Worm (Caenorhabditis elegans) whole organism, L3 larva: ENCODE data around the gene C44B11.1.

ENCODE experiments used
- ZK546.5 ChIP-seq: sonication (generic microtip); optimal IDR thresholded peaks from 2 replicates; lab custom pipeline; 2017; ENCODE audit warnings: missing biosample characterization, missing genetic modification characterization
- aly-2 ChIP-seq: fragments of 150-350 bp; optimal IDR thresholded peaks from 2 replicates; lab custom pipeline; 2014; ENCODE audit warnings: missing biosample characterization, missing genetic modification characterization
- ama-1 ChIP-seq: fragments of 150-350 bp; optimal IDR thresholded peaks from 2 replicates; lab custom pipeline; 2018
- ceh-28 ChIP-seq: fragments of 150-350 bp; optimal IDR thresholded peaks from 2 replicates; lab custom pipeline; 2014; ENCODE audit warnings: missing biosample characterization, missing genetic modification reagents, missing genetic modification characterization
- ceh-82 ChIP-seq: fragments of 150-350 bp; optimal IDR thresholded peaks from 2 replicates; lab custom pipeline; 2014; ENCODE audit warnings: missing biosample characterization, missing genetic modification characterization
- ceh-9 ChIP-seq: sonication (generic microtip); optimal IDR thresholded peaks from 2 replicates; lab custom pipeline; 2018; ENCODE audit warnings: missing biosample characterization, missing genetic modification characterization
- daf-12 ChIP-seq: fragments of 150-350 bp; optimal IDR thresholded peaks from 2 replicates; lab custom pipeline; 2014; ENCODE audit warnings: missing biosample characterization, missing genetic modification reagents, missing genetic modification characterization
- egl-27 ChIP-seq: sonication (generic microtip); optimal IDR thresholded peaks from 4 replicates; lab custom pipeline; 2017; ENCODE audit warnings: missing biosample characterization, missing genetic modification reagents, missing genetic modification characterization
- elt-1 ChIP-seq: fragments of 150-350 bp; optimal IDR thresholded peaks from 2 replicates; lab custom pipeline; 2014; ENCODE audit warnings: missing biosample characterization, missing genetic modification characterization
- elt-2 ChIP-seq: sonication (generic microtip); optimal IDR thresholded peaks from 2 replicates; lab custom pipeline; 2016; ENCODE audit warnings: missing genetic modification reagents, mild to moderate bottlenecking, missing genetic modification characterization, missing compliant biosample characterization
- elt-3 ChIP-seq, 3 experiments: fragments of 150-350 bp in 1 of 3; sonication (generic microtip) in 2 of 3; optimal IDR thresholded peaks; 2 replicates in 2 of 3; 4 replicates in 1 of 3; lab custom pipeline; 2014 to 2017; ENCODE audit warnings: missing biosample characterization in 3 of 3, missing genetic modification characterization in 3 of 3
- eor-1 ChIP-seq, 2 experiments: fragments of 150-350 bp; optimal IDR thresholded peaks; 2 replicates each; lab custom pipeline; 2014 to 2018; ENCODE audit warnings: missing biosample characterization in 2 of 2, missing genetic modification characterization in 2 of 2
- fkh-10 ChIP-seq: sonication (generic microtip); optimal IDR thresholded peaks from 2 replicates; lab custom pipeline; 2017; ENCODE audit warnings: missing biosample characterization, missing genetic modification reagents, missing genetic modification characterization
- hmg-11 ChIP-seq: sonication (generic microtip); optimal IDR thresholded peaks from 2 replicates; lab custom pipeline; 2016; ENCODE audit warnings: missing genetic modification characterization, missing compliant biosample characterization
- jun-1 ChIP-seq: fragments of 150-350 bp; optimal IDR thresholded peaks from 2 replicates; lab custom pipeline; 2014; ENCODE audit warnings: missing biosample characterization, missing genetic modification reagents, missing genetic modification characterization
- lin-15B ChIP-seq: fragments of 150-350 bp; optimal IDR thresholded peaks from 2 replicates; lab custom pipeline; 2014; ENCODE audit warnings: missing biosample characterization, missing genetic modification characterization
- lin-39 ChIP-seq: fragments of 150-350 bp; optimal IDR thresholded peaks from 2 replicates; lab custom pipeline; 2018; ENCODE audit warnings: missing biosample characterization, missing genetic modification reagents, missing genetic modification characterization
- lsy-12 ChIP-seq: sonication (generic microtip); optimal IDR thresholded peaks from 2 replicates; lab custom pipeline; 2016; ENCODE audit warnings: mild to moderate bottlenecking, missing genetic modification characterization, missing compliant biosample characterization
- mml-1 ChIP-seq: fragments of 150-350 bp; sonication (generic microtip); optimal IDR thresholded peaks from 3 replicates; lab custom pipeline; 2014; ENCODE audit warnings: missing biosample characterization, missing genetic modification characterization
- nfya-1 ChIP-seq: sonication (generic microtip); optimal IDR thresholded peaks from 2 replicates; lab custom pipeline; 2017; ENCODE audit warnings: missing genetic modification characterization, mild to moderate bottlenecking, missing compliant biosample characterization, antibody characterized with exemption, moderate library complexity; ENCODE audit not compliant: insufficient read depth
- nhr-11 ChIP-seq: fragments of 150-350 bp; optimal IDR thresholded peaks from 2 replicates; lab custom pipeline; 2014; ENCODE audit warnings: missing biosample characterization, missing genetic modification characterization
- nhr-12 ChIP-seq: fragments of 150-350 bp; optimal IDR thresholded peaks from 2 replicates; lab custom pipeline; 2014; ENCODE audit warnings: missing biosample characterization, missing genetic modification characterization
- nhr-23 ChIP-seq: fragments of 150-350 bp; optimal IDR thresholded peaks from 2 replicates; lab custom pipeline; 2014; ENCODE audit warnings: missing biosample characterization, missing genetic modification reagents, missing genetic modification characterization
- nhr-28 ChIP-seq: fragments of 150-350 bp; optimal IDR thresholded peaks from 2 replicates; lab custom pipeline; 2014; ENCODE audit warnings: missing biosample characterization, missing genetic modification characterization
- nhr-43 ChIP-seq: sonication (generic microtip); optimal IDR thresholded peaks from 2 replicates; lab custom pipeline; 2016; ENCODE audit warnings: mild to moderate bottlenecking, missing genetic modification characterization, missing compliant biosample characterization; ENCODE audit not compliant: poor library complexity, severe bottlenecking
- nhr-67 ChIP-seq: fragments of 150-350 bp; optimal IDR thresholded peaks from 2 replicates; lab custom pipeline; 2014; ENCODE audit warnings: missing biosample characterization, missing genetic modification characterization
- nhr-76 ChIP-seq: fragments of 150-350 bp; sonication (generic microtip); optimal IDR thresholded peaks from 5 replicates; lab custom pipeline; 2014; ENCODE audit warnings: missing biosample characterization, missing genetic modification characterization
- nhr-77 ChIP-seq: fragments of 150-350 bp; optimal IDR thresholded peaks from 2 replicates; lab custom pipeline; 2014; ENCODE audit warnings: missing biosample characterization, missing genetic modification characterization
- pha-4 ChIP-seq: fragments of 150-350 bp; optimal IDR thresholded peaks from 2 replicates; lab custom pipeline; 2014; ENCODE audit warnings: missing biosample characterization, missing genetic modification reagents, missing genetic modification characterization
- pqm-1 ChIP-seq: fragments of 150-350 bp; optimal IDR thresholded peaks from 2 replicates; lab custom pipeline; 2017; ENCODE audit warnings: missing biosample characterization, missing genetic modification characterization, inconsistent platforms
- sea-2 ChIP-seq: fragments of 150-350 bp; sonication (generic microtip); optimal IDR thresholded peaks from 4 replicates; lab custom pipeline; 2014; ENCODE audit warnings: missing biosample characterization, missing genetic modification reagents, missing genetic modification characterization
- skn-1 ChIP-seq: fragments of 150-350 bp; optimal IDR thresholded peaks from 2 replicates; lab custom pipeline; 2014; ENCODE audit warnings: missing biosample characterization, missing genetic modification characterization
- snpc-4 ChIP-seq: fragments of 150-350 bp; optimal IDR thresholded peaks from 2 replicates; lab custom pipeline; 2014; ENCODE audit warnings: missing biosample characterization, missing genetic modification characterization
- tbx-2 ChIP-seq: sonication (generic microtip); optimal IDR thresholded peaks from 2 replicates; lab custom pipeline; 2016; ENCODE audit warnings: mild to moderate bottlenecking, missing genetic modification characterization, missing compliant biosample characterization
- unc-39 ChIP-seq: sonication (generic microtip); optimal IDR thresholded peaks from 4 replicates; lab custom pipeline; 2017; ENCODE audit warnings: missing biosample characterization, missing genetic modification characterization
- unc-62 ChIP-seq: fragments of 150-350 bp; sonication (generic microtip); optimal IDR thresholded peaks from 4 replicates; lab custom pipeline; 2014; ENCODE audit warnings: missing biosample characterization, missing genetic modification reagents, missing genetic modification characterization
- zag-1 ChIP-seq: fragments of 150-350 bp; optimal IDR thresholded peaks from 2 replicates; lab custom pipeline; 2014; ENCODE audit warnings: missing biosample characterization, missing genetic modification characterization
- ztf-11 ChIP-seq: fragments of 150-350 bp; optimal IDR thresholded peaks from 2 replicates; lab custom pipeline; 2014; ENCODE audit warnings: missing biosample characterization, missing genetic modification characterization
- ztf-4 ChIP-seq: fragments of 150-350 bp; optimal IDR thresholded peaks from 2 replicates; lab custom pipeline; 2014; ENCODE audit warnings: missing biosample characterization, missing genetic modification characterization

Gene C44B11.1

ce11 chrIII:3154968-3155367 is at the start of gene C44B11.1:
C44B11.1 (plus strand) TSS chrIII:3155268.
- TF ChIP-seq nhr-76 (tag; lab: Kevin White, UChicago) = no peak
- TF ChIP-seq ztf-11 (tag; lab: Kevin White, UChicago) = no peak
- no peak for TF ChIP-seq ama-1 (lab: Kevin White, UChicago)
- TF ChIP-seq ceh-82 = no peak
- no peak for TF ChIP-seq unc-39 (tag; lab: Kevin White, UChicago)
- no peak for TF ChIP-seq nhr-11
- TF ChIP-seq zag-1 (tag; lab: Kevin White, UChicago) = no peak
- no peak for TF ChIP-seq lsy-12 (tag; lab: Kevin White, UChicago)
- TF ChIP-seq nhr-43 (tag; lab: Kevin White, UChicago) = no peak
- TF ChIP-seq lin-15B (tag; lab: Kevin White, UChicago) = no peak
- TF ChIP-seq hmg-11 (tag; lab: Kevin White, UChicago) = no peak

ce11 chrIII:3106301-3106700 is 48.8 kb upstream of the C44B11.1 start:
- TF ChIP-seq unc-62 (GFP tag; lab: Kevin White, UChicago) (no peak), lsy-12 (tag; lab: Kevin White, UChicago) (no peak), mml-1 (no peak), ama-1 (lab: Kevin White, UChicago) (no peak)

ce11 chrIII:3107530-3107929 is 47.5 kb upstream of the C44B11.1 start:
- TF ChIP-seq snpc-4 (tag; lab: Kevin White, UChicago) (no peak), egl-27 (no peak), jun-1 (tag; lab: Kevin White, UChicago) (no peak), lin-15B (tag; lab: Kevin White, UChicago) (no peak), nfya-1 (tag; lab: Kevin White, UChicago) (no peak), nhr-23 (tag; lab: Kevin White, UChicago) (no peak), pqm-1 (no peak), ama-1 (lab: Kevin White, UChicago) (no peak), unc-62 (GFP tag; lab: Kevin White, UChicago) (no peak), ceh-9 (tag; lab: Kevin White, UChicago) (no peak), unc-39 (tag; lab: Kevin White, UChicago) (no peak), ztf-4 (tag; lab: Kevin White, UChicago) (no peak), lsy-12 (tag; lab: Kevin White, UChicago) (no peak), nhr-67 (tag; lab: Kevin White, UChicago) (no peak), aly-2 (tag; lab: Kevin White, UChicago) (no peak), daf-12 (tag; lab: Kevin White, UChicago) (no peak), tbx-2 (no peak)

- TF ChIP-seq hmg-11 (tag; lab: Kevin White, UChicago) (no peak), elt-3 (tag; optimal IDR thresholded peaks at IDR 0.05; lab: Kevin White, UChicago) (no peak), aly-2 (tag; lab: Kevin White, UChicago) (no peak), nhr-76 (tag; lab: Kevin White, UChicago) (no peak), zag-1 (tag; lab: Kevin White, UChicago) (no peak), lin-15B (tag; lab: Kevin White, UChicago) (no peak), ZK546.5 (no peak), nhr-12 (no peak), nhr-67 (tag; lab: Kevin White, UChicago) (no peak), egl-27 (no peak), pha-4 (tag; lab: Kevin White, UChicago) (no peak), eor-1 (tag; optimal IDR thresholded peaks at IDR 0.05; lab: Kevin White, UChicago) (no peak), elt-1 (tag; lab: Kevin White, UChicago) (no peak), daf-12 (tag; lab: Kevin White, UChicago) (no peak), ztf-4 (tag; lab: Kevin White, UChicago) (no peak), pqm-1 (no peak), ceh-82 (no peak), nhr-11 (no peak)
These were observed 46.3 kb upstream of the C44B11.1 start for ce11 chrIII:3108804-3109203.

ce11 chrIII:3109564-3109963 is 45.5 kb upstream of the C44B11.1 start:
- TF ChIP-seq nhr-76 (tag; lab: Kevin White, UChicago) = no peak
- TF ChIP-seq nhr-11 = no peak
- TF ChIP-seq ztf-11 (tag; lab: Kevin White, UChicago) = no peak
- no peak for TF ChIP-seq eor-1 (tag; optimal IDR thresholded peaks at IDR 0.05; lab: Kevin White, UChicago)
- no peak for TF ChIP-seq lin-15B (tag; lab: Kevin White, UChicago)
- no peak for TF ChIP-seq tbx-2
- TF ChIP-seq sea-2 (GFP tag; lab: Kevin White, UChicago) = no peak
- TF ChIP-seq elt-2 (tag; lab: Kevin White, UChicago) = no peak
- TF ChIP-seq ceh-9 (tag; lab: Kevin White, UChicago) = no peak
- no peak for TF ChIP-seq lsy-12 (tag; lab: Kevin White, UChicago)
- TF ChIP-seq skn-1 (tag; lab: Kevin White, UChicago) = no peak
- TF ChIP-seq nhr-77 = no peak
- no peak for TF ChIP-seq lin-39 (tag; lab: Kevin White, UChicago)
- no peak for TF ChIP-seq ztf-4 (tag; lab: Kevin White, UChicago)
- TF ChIP-seq nhr-28 (tag; lab: Kevin White, UChicago) = no peak
- TF ChIP-seq fkh-10 = no peak
- TF ChIP-seq ceh-28 = no peak
- no peak for TF ChIP-seq zag-1 (tag; lab: Kevin White, UChicago)
- TF ChIP-seq jun-1 (tag; lab: Kevin White, UChicago) = no peak
